ENCODE assay signal across 2 worm cellular contexts in genomic region chrIII:6064779-6065178, ce11.
TF ChIP-seq lines count a peak whose summit lies in the region.

No protein-coding gene starts in this region.

TF ChIP-seq in whole organism, L4 larva, 104 proteins besides CTCF, POLR2A, EP300 and RAD21:
- peak; percentile 98 for TF ChIP-seq Y48G9A.11 (GFP tag; IDR thresholded peaks at IDR 0.05; lab: Robert Waterston, UW)
TF ChIP-seq in whole organism, L4 larva: peak in this region for 1; not testable (repeated sequence) for 103.

TF ChIP-seq in whole organism, young adult, 124 proteins besides CTCF, POLR2A, EP300 and RAD21:
- TF ChIP-seq attf-3 (GFP tag; conservative IDR thresholded peaks at IDR 0.05; lab: Robert Waterston, UW), result peak; percentile 89
